Worm (Caenorhabditis elegans): ENCODE measurements around the gene F42G2.7.

F42G2.7 gene

ce11 chrII:2450990-2451389, 33.0 kb downstream of the F42G2.7 start (continued):
- TF ChIP-seq sdz-38 (tag; optimal IDR thresholded peaks at IDR 0.05) (no peak), tlf-1 (GFP tag; optimal IDR thresholded peaks at IDR 0.05) (peak; percentile 74), hmg-20 (GFP tag; IDR thresholded peaks at IDR 0.05) (peak; percentile 73; the same call in 1 of the 2 replicates), dpff-1 (tag; optimal IDR thresholded peaks at IDR 0.05) (no peak), nhr-80 (tag; optimal IDR thresholded peaks at IDR 0.05) (no peak), hlh-26 (GFP tag; conservative IDR thresholded peaks at IDR 0.05) (no peak), C06A6.2 (GFP tag; conservative IDR thresholded peaks at IDR 0.05) (no peak), attf-5 (GFP tag; optimal IDR thresholded peaks at IDR 0.05) (peak; percentile 51), dpl-1 (GFP tag; optimal IDR thresholded peaks at IDR 0.05) (peak; percentile 91), ama-1 (optimal IDR thresholded peaks at IDR 0.05) (no peak), ama-1 (GFP tag; optimal IDR thresholded peaks at IDR 0.05) (no peak), K11D2.4 (GFP tag; IDR thresholded peaks at IDR 0.05) (peak; percentile 73), F39B2.1 (GFP tag; IDR thresholded peaks at IDR 0.05) (0 out of 2 replicates have a peak, but pooled peaks have one; percentile 27), sptf-2 (GFP tag; optimal IDR thresholded peaks at IDR 0.05) (no peak), madf-8 (GFP tag; conservative IDR thresholded peaks at IDR 0.05) (peak; percentile 99), attf-3 (GFP tag; conservative IDR thresholded peaks at IDR 0.05) (peak; percentile 61; the same call in 1 of the 2 replicates), ztf-25 (GFP tag; IDR thresholded peaks at IDR 0.05) (peak; percentile 95), xnd-1 (tag; optimal IDR thresholded peaks at IDR 0.05) (peak; percentile 98), C17E4.6 (GFP tag; IDR thresholded peaks at IDR 0.05) (peak; percentile 87), ztf-26 (tag; optimal IDR thresholded peaks at IDR 0.05) (no peak), chd-7 (tag; optimal IDR thresholded peaks at IDR 0.05) (peak; percentile 25), gei-17 (GFP tag; optimal IDR thresholded peaks at IDR 0.05) (no peak), nfya-1 (tag; optimal IDR thresholded peaks at IDR 0.05; ENCODE audit: borderline replicate concordance, insufficient read depth) (no peak), mcd-1 (GFP tag; IDR thresholded peaks at IDR 0.05) (peak; percentile 88), hrde-1 (tag; optimal IDR thresholded peaks at IDR 0.05; ENCODE audit: borderline replicate concordance) (peak; percentile 55), B0019.2 (GFP tag; conservative IDR thresholded peaks at IDR 0.05) (peak; percentile 92), akir-1 (GFP tag; optimal IDR thresholded peaks at IDR 0.05) (no peak), F49E8.2 (tag; optimal IDR thresholded peaks at IDR 0.05; ENCODE audit: insufficient read depth) (peak; percentile 37), snpc-4 (GFP tag; optimal IDR thresholded peaks at IDR 0.05) (no peak), snpc-4 (tag; optimal IDR thresholded peaks at IDR 0.05) (peak in 2 of 4 experiments; percentile 2 to 36), F55B11.4 (tag; optimal IDR thresholded peaks at IDR 0.05; ENCODE audit: borderline replicate concordance, insufficient read depth) (no peak), mes-4 (tag; optimal IDR thresholded peaks at IDR 0.05) (no peak), die-1 (tag; optimal IDR thresholded peaks at IDR 0.05) (no peak), tbp1 (GFP tag; optimal IDR thresholded peaks at IDR 0.05) (peak; percentile 63), K12H6.12 (tag; optimal IDR thresholded peaks at IDR 0.05) (peak; percentile 26), fkh-3 (tag; optimal IDR thresholded peaks at IDR 0.05) (no peak), rec-8 (tag; optimal IDR thresholded peaks at IDR 0.05) (peak in 1 of 2 experiments; percentile 38), B0336.3 (GFP tag; IDR thresholded peaks at IDR 0.05) (peak; percentile 91), cebp-1 (GFP tag; IDR thresholded peaks at IDR 0.05) (peak; percentile 79), cebp-1 (tag; optimal IDR thresholded peaks at IDR 0.05) (peak; percentile 59), sea-2 (GFP tag; IDR thresholded peaks at IDR 0.05) (0 out of 2 replicates have a peak, but pooled peaks have one; percentile 39), efl-1 (GFP tag; optimal IDR thresholded peaks at IDR 0.05) (peak; percentile 97), pha-4 (tag; optimal IDR thresholded peaks at IDR 0.05) (no peak), hmg-1.2 (GFP tag; IDR thresholded peaks at IDR 0.05) (peak; percentile 68), let-607 (tag; optimal IDR thresholded peaks at IDR 0.05) (no peak), mel-28 (tag; optimal IDR thresholded peaks at IDR 0.05; ENCODE audit: borderline replicate concordance) (no peak), B0261.1 (tag; optimal IDR thresholded peaks at IDR 0.05) (peak; percentile 20), egrh-3 (GFP tag; IDR thresholded peaks at IDR 0.05) (peak; percentile 63), nhr-120 (GFP tag; IDR thresholded peaks at IDR 0.05) (no peak)

Measured in whole organism, young adult.